Worm (Caenorhabditis elegans): ENCODE data around the gene ZK1073.2.
"Not testable (repeated sequence)": the region's sequence is repeated elsewhere in the genome, so short reads cannot be mapped to it uniquely, and the experiment has no call there.

Gene ZK1073.2

DNA sequence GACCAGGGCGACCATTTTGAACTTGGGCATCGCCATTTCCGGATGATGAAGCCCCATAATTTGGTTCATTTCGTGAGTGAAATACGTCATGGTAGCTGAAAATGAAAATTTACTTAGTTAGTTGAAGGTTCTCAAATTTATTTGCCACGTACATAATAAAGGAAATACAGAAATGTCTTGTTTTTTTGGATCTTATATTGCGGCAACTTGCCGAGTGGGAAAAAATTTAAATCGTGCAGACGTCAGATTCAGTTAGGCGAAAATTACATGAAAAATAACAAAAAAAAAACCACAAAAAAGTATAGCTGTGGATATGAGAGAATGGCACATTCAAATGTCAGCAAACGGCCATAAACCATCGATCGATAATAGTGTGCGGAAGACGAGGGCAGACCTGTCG lies 44.7 kb upstream of the ZK1073.2 start, which contains the start of gene T27A8.2:
TSS of gene T27A8.2 (minus strand) at position 101 of the 400 bp plus-strand sequence.
- TF ChIP-seq lin-13 (tag; optimal IDR thresholded peaks at IDR 0.05) (no peak), lin-32 (GFP tag; optimal IDR thresholded peaks at IDR 0.05) (no peak), zip-8 (tag; optimal IDR thresholded peaks at IDR 0.05) (no peak), unc-62 (GFP tag; optimal IDR thresholded peaks at IDR 0.05) (no peak), ceh-43 (GFP tag; optimal IDR thresholded peaks at IDR 0.05) (no peak)

DNA sequence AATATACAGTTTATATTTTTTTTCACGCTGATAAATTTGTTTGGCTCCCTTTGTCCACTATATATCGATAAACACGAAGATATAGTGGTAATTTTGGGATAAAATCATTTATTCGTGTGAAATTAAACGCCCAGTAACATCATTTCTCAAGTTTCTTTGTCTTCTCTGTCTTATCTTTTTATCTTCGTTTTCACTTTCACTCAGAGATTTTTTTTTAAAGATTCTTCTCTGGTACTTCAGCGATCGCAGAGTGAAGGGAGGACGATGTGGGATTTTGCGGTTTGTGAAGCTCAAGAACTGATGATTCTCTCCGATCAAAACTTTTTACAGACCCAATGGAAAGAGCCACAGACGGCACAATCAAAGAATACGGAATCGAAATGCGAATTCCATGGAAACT lies 41.1 kb upstream of the ZK1073.2 start, which contains the start of gene T27A8.3:
TSS of gene T27A8.3 (plus strand) at position 301 of the 400 bp plus-strand sequence.
- TF ChIP-seq ztf-11 (tag; optimal IDR thresholded peaks at IDR 0.05); mls-2 (tag; optimal IDR thresholded peaks at IDR 0.05); ham-2 (GFP tag; optimal IDR thresholded peaks at IDR 0.05): not testable (repeated sequence)

DNA sequence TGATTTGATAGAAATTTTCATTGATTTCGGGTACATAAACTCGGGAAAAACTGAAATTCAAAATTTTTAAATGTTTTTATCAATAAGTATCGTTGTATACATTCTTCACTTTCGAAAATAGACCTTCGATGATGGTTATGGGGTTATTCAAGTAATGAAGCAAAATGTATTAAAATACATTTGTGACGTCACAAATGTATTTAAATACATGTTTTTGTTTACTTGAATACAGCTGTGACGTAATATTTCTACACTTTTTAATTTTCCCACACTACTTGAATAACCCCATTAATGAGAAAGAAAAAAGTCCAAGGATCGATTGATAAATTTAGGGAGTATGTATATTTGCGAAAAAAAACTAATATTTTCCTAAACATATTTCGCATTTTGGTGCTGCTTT lies 35.5 kb upstream of the ZK1073.2 start:
- TF ChIP-seq elt-3 (tag; optimal IDR thresholded peaks at IDR 0.05) (no peak), zip-8 (tag; optimal IDR thresholded peaks at IDR 0.05) (peak; percentile 95)

DNA sequence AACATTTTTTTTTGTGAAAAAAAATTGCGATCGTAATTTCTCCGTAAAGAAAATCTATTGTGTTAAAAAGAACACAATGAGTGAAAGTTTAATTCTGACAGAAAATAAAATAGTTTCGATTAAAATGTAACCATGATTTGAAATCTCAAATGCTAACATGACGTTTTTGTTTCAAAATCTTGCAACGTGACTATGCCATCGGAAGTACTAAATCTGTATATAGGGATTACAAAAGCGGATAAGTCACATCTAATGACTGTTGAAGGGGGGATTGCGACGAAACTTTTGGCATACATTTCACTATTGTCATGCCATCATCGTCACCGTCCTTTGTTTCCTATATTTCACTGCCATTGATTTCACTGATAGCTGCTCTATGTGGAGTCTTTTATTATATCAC lies 30.9 kb upstream of the ZK1073.2 start, which contains the start of gene col-187:
TSS of gene col-187 (plus strand) at position 301 of the 400 bp plus-strand sequence.
- TF ChIP-seq hlh-1 (tag; optimal IDR thresholded peaks at IDR 0.05) = no peak
- no peak for TF ChIP-seq ceh-43 (GFP tag; optimal IDR thresholded peaks at IDR 0.05)
- TF ChIP-seq zip-8 (tag; optimal IDR thresholded peaks at IDR 0.05) = no peak
- no peak for TF ChIP-seq ham-2 (GFP tag; optimal IDR thresholded peaks at IDR 0.05)
- no peak for TF ChIP-seq unc-39 (tag; optimal IDR thresholded peaks at IDR 0.05)
- no peak for TF ChIP-seq bed-3 (GFP tag; optimal IDR thresholded peaks at IDR 0.05)
- TF ChIP-seq cnd-1 (tag; optimal IDR thresholded peaks at IDR 0.05) = no peak
- TF ChIP-seq lsy-2 (tag; optimal IDR thresholded peaks at IDR 0.05) = no peak
- no peak for TF ChIP-seq unc-62 (GFP tag; optimal IDR thresholded peaks at IDR 0.05)
- no peak for TF ChIP-seq lin-32 (GFP tag; optimal IDR thresholded peaks at IDR 0.05)
- no peak for TF ChIP-seq blmp-1 (tag; optimal IDR thresholded peaks at IDR 0.05)
- TF ChIP-seq ztf-11 (tag; optimal IDR thresholded peaks at IDR 0.05) = no peak
- TF ChIP-seq tbx-8 (GFP tag; optimal IDR thresholded peaks at IDR 0.05) = no peak
- TF ChIP-seq ceh-83 (GFP tag; optimal IDR thresholded peaks at IDR 0.05) = no peak
- no peak for TF ChIP-seq sptf-1 (tag; optimal IDR thresholded peaks at IDR 0.05)
- no peak for TF ChIP-seq mab-5 (tag; optimal IDR thresholded peaks at IDR 0.05)
- no peak for TF ChIP-seq mep-1 (tag; optimal IDR thresholded peaks at IDR 0.05)
- no peak for TF ChIP-seq M03D4.4 (tag; optimal IDR thresholded peaks at IDR 0.05)

DNA sequence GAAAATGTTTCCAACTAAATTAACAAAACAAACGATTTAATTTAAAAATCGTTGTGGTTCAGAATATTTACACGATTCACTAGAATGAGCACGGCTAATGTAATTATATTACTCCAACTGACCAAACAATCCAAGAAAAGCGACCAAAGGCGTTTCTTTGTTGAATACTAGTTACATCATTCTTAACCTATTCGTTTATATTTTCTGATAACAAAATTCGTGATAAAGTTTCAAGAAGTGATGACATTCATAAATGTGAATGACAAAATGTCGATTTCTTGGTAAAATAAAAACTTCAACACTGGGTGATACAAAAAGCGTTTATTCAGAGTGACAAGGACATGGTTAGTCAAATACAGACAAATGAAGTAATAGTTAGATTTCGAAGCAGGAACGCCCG lies 27.0 kb upstream of the ZK1073.2 start, which contains the start of gene C30F2.4:
TSS of gene C30F2.4 (minus strand) at position 101 of the 400 bp plus-strand sequence.
- TF ChIP-seq ceh-39 (tag; optimal IDR thresholded peaks at IDR 0.05) = no peak

DNA sequence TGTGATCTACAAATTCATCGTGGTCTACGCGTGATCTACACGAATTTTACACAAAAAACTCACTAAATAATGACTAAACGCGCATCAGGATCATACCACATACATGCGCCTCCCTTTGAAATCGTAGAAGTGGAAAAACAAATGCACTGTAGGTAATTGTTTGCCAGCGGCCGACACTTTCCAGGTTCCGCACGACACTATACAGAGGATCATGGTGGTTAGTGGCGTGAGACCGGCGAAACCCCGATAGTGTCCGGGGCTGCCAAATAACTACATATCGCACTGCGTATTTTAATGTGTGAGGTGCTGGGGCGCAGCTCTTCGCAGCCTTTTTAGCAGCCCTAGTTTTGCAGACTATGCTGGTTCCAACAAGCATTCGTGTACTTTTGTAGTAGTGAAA lies 24.8 kb upstream of the ZK1073.2 start:
- TF ChIP-seq ces-1 (GFP tag; optimal IDR thresholded peaks at IDR 0.05) (no peak), sptf-1 (tag; optimal IDR thresholded peaks at IDR 0.05) (no peak), cnd-1 (tag; optimal IDR thresholded peaks at IDR 0.05) (no peak), mls-2 (tag; optimal IDR thresholded peaks at IDR 0.05) (no peak), hlh-1 (tag; optimal IDR thresholded peaks at IDR 0.05) (no peak), nhr-76 (tag; optimal IDR thresholded peaks at IDR 0.05) (no peak), bed-3 (GFP tag; optimal IDR thresholded peaks at IDR 0.05) (no peak)

DNA sequence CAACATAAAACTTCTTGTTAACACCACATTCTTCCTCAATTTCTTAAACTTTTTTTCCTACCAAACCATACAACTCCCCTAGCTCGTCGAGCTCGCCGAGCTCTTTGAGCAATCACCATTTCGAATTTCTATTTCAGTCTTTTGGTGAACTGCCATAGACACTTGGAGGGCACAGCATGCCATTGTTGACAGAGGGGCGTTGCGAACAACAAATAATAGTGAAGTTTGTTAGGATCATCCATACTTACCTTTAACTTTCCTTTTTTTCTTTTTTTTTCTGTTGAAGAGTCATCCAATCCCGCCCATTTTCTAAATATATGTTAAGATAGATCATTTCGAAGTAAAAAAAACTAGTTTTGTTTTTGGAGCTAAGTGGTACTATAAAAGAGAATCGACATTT lies 21.5 kb upstream of the ZK1073.2 start, which contains the start of gene idpp-14:
TSS of gene idpp-14 (plus strand) at position 324 of the 400 bp plus-strand sequence.
- TF ChIP-seq ceh-43 (GFP tag; optimal IDR thresholded peaks at IDR 0.05) (no peak), nhr-12 (tag; optimal IDR thresholded peaks at IDR 0.05) (no peak), ham-2 (GFP tag; optimal IDR thresholded peaks at IDR 0.05) (no peak), zip-8 (tag; optimal IDR thresholded peaks at IDR 0.05) (no peak), nhr-2 (tag; optimal IDR thresholded peaks at IDR 0.05) (no peak), blmp-1 (tag; optimal IDR thresholded peaks at IDR 0.05) (no peak), tbx-8 (GFP tag; optimal IDR thresholded peaks at IDR 0.05) (no peak), nhr-28 (tag; optimal IDR thresholded peaks at IDR 0.05) (no peak), flh-1 (GFP tag; optimal IDR thresholded peaks at IDR 0.05) (no peak)

Measured in whole organism, mixed stage, embryonic.